Worm (Caenorhabditis elegans) whole organism, L4 larva: ENCODE results near the gene F26A1.9.

Source experiments
- F37D6.2 ChIP-seq: sonication (generic microtip); optimal IDR thresholded peaks from 2 replicates; lab custom pipeline; 2016; ENCODE audit warnings: mild to moderate bottlenecking, missing genetic modification characterization, missing compliant biosample characterization
- F44E2.7 ChIP-seq: fragments of 200-800 bp; sonication (Bioruptor generic); IDR thresholded peaks from 2 replicates; pipeline ENCODE4 v2.1.2; 2022; ENCODE audit warnings: missing genetic modification characterization, missing compliant biosample characterization
- ZK337.2 ChIP-seq: fragments of 200-800 bp; sonication (Bioruptor generic); IDR thresholded peaks from 2 replicates; pipeline ENCODE4 v1.3.6; 2022; ENCODE audit warnings: missing genetic modification reagents, missing genetic modification characterization, missing compliant biosample characterization
- ceh-32 ChIP-seq: sonication (generic microtip); optimal IDR thresholded peaks from 2 replicates; lab custom pipeline; 2016; ENCODE audit warnings: mild to moderate bottlenecking, missing genetic modification characterization, missing compliant biosample characterization; ENCODE audit not compliant: poor library complexity
- ces-1 ChIP-seq: fragments of 150-350 bp; sonication (generic microtip); optimal IDR thresholded peaks from 4 replicates; lab custom pipeline; 2014; ENCODE audit warnings: missing biosample characterization, missing genetic modification reagents, missing genetic modification characterization
- ctbp-1 ChIP-seq: fragments of 200-800 bp; sonication (Bioruptor generic); IDR thresholded peaks from 2 replicates; pipeline ENCODE4 v1.3.6; 2022; ENCODE audit warnings: missing genetic modification reagents, missing genetic modification characterization, missing compliant biosample characterization
- dmd-9 ChIP-seq: fragments of 200-800 bp; sonication (Bioruptor generic); IDR thresholded peaks from 2 replicates; pipeline ENCODE4 v1.3.6; 2022; ENCODE audit warnings: missing genetic modification reagents, missing genetic modification characterization, missing compliant biosample characterization
- gei-8 ChIP-seq: fragments of 200-800 bp; sonication (Bioruptor generic); optimal IDR thresholded peaks from 2 replicates; lab custom pipeline; 2018; ENCODE audit warnings: mild to moderate bottlenecking, missing genetic modification characterization, missing compliant biosample characterization
- hif-1 ChIP-seq, 2 experiments: sonication (generic microtip); optimal IDR thresholded peaks; 2 replicates each; lab custom pipeline; 2016 to 2017; ENCODE audit warnings: missing compliant biosample characterization in 2 of 2, missing genetic modification characterization in 2 of 2, missing genetic modification reagents in 2 of 2, missing genotype in 2 of 2, mild to moderate bottlenecking in 1 of 2
- hmg-1.1 ChIP-seq: fragments of 200-800 bp; sonication (Bioruptor generic); IDR thresholded peaks from 2 replicates; pipeline ENCODE4 v1.3.6; 2022; ENCODE audit warnings: missing genetic modification reagents, missing genetic modification characterization, missing compliant biosample characterization
- lin-1 ChIP-seq: fragments of 200-800 bp; sonication (Bioruptor generic); IDR thresholded peaks from 2 replicates; pipeline ENCODE4 v1.3.6; 2022; ENCODE audit warnings: missing genetic modification reagents, missing genetic modification characterization, missing compliant biosample characterization
- lir-3 ChIP-seq: sonication (generic microtip); optimal IDR thresholded peaks from 2 replicates; lab custom pipeline; 2016; ENCODE audit warnings: mild to moderate bottlenecking, missing genetic modification characterization, missing compliant biosample characterization
- lsy-2 ChIP-seq, 2 experiments: fragments of 150-350 bp in 1 of 2; sonication (generic microtip) in 1 of 2; optimal IDR thresholded peaks; 2 replicates each; lab custom pipeline; 2014 to 2017; ENCODE audit warnings: missing biosample characterization in 2 of 2, missing genetic modification characterization in 2 of 2
- mdl-1 ChIP-seq, 2 experiments: fragments of 150-350 bp in 1 of 2; sonication (generic microtip) in 1 of 2; optimal IDR thresholded peaks; 2 replicates each; lab custom pipeline; 2014 to 2017; ENCODE audit warnings: missing biosample characterization in 2 of 2, missing genetic modification characterization in 2 of 2
- nhr-11 ChIP-seq: fragments of 150-350 bp; optimal IDR thresholded peaks from 2 replicates; lab custom pipeline; 2014; ENCODE audit warnings: missing biosample characterization, missing genetic modification characterization
- nhr-237 ChIP-seq: sonication (generic microtip); optimal IDR thresholded peaks from 2 replicates; lab custom pipeline; 2017; ENCODE audit warnings: missing biosample characterization, missing genetic modification characterization
- nhr-42 ChIP-seq: fragments of 200-800 bp; sonication (Bioruptor generic); IDR thresholded peaks from 2 replicates; pipeline ENCODE4 v1.3.6; 2022; ENCODE audit warnings: missing genetic modification characterization, missing compliant biosample characterization
- nhr-48 ChIP-seq: sonication (generic microtip); optimal IDR thresholded peaks from 2 replicates; lab custom pipeline; 2016; ENCODE audit warnings: mild to moderate bottlenecking, missing genetic modification characterization, missing compliant biosample characterization
- nhr-6 ChIP-seq: fragments of 150-350 bp; optimal IDR thresholded peaks from 2 replicates; lab custom pipeline; 2014; ENCODE audit warnings: missing biosample characterization, missing genetic modification characterization
- nhr-77 ChIP-seq: fragments of 150-350 bp; optimal IDR thresholded peaks from 2 replicates; lab custom pipeline; 2014; ENCODE audit warnings: missing biosample characterization, missing genetic modification characterization
- pha-4 ChIP-seq, 2 experiments: fragments of 150-350 bp in 1 of 2; fragments of 200-800 bp in 1 of 2; sonication (Bioruptor generic) in 1 of 2; IDR thresholded peaks in 1 of 2; optimal IDR thresholded peaks in 1 of 2; 2 replicates each; pipeline versions ENCODE4 v1.3.6 to Lab custom; 2014 to 2022; ENCODE audit warnings: missing genetic modification characterization in 2 of 2, missing genetic modification reagents in 2 of 2, missing biosample characterization in 1 of 2, missing compliant biosample characterization in 1 of 2
- php-3 ChIP-seq: fragments of 200-800 bp; sonication (Bioruptor generic); IDR thresholded peaks from 2 replicates; pipeline ENCODE4 v1.3.6; 2022; ENCODE audit warnings: missing genetic modification reagents, missing genetic modification characterization, missing compliant biosample characterization
- pqm-1 ChIP-seq: sonication (generic microtip); optimal IDR thresholded peaks from 2 replicates; lab custom pipeline; 2017; ENCODE audit warnings: missing biosample characterization, missing genetic modification characterization
- skn-1 ChIP-seq: fragments of 150-350 bp; optimal IDR thresholded peaks from 2 replicates; lab custom pipeline; 2014; ENCODE audit warnings: missing biosample characterization, missing genetic modification characterization
- snpc-4 ChIP-seq: fragments of 150-350 bp; optimal IDR thresholded peaks from 2 replicates; lab custom pipeline; 2014; ENCODE audit warnings: missing biosample characterization, missing genetic modification characterization
- spr-1 ChIP-seq: sonication (generic microtip); optimal IDR thresholded peaks from 2 replicates; lab custom pipeline; 2016; ENCODE audit warnings: mild to moderate bottlenecking, missing genetic modification characterization, missing compliant biosample characterization
- spr-3 ChIP-seq: fragments of 200-800 bp; sonication (Bioruptor generic); optimal IDR thresholded peaks from 2 replicates; lab custom pipeline; 2018; ENCODE audit warnings: mild to moderate bottlenecking, missing genetic modification characterization, missing compliant biosample characterization
- tra-1 ChIP-seq: fragments of 200-800 bp; sonication (Bioruptor generic); IDR thresholded peaks from 2 replicates; pipeline ENCODE4 v1.3.6; 2022; ENCODE audit warnings: missing genetic modification reagents, missing genetic modification characterization, missing compliant biosample characterization
- unc-130 ChIP-seq: sonication (generic microtip); optimal IDR thresholded peaks from 2 replicates; lab custom pipeline; 2016; ENCODE audit warnings: missing genetic modification reagents, missing genetic modification characterization, missing compliant biosample characterization
- unc-39 ChIP-seq: sonication (generic microtip); optimal IDR thresholded peaks from 2 replicates; lab custom pipeline; 2017; ENCODE audit warnings: missing biosample characterization, missing genetic modification characterization
- unc-62 ChIP-seq, 3 experiments: fragments of 150-350 bp in 1 of 3; sonication (generic microtip); optimal IDR thresholded peaks in 2 of 3; peaks in 1 of 3; 1 replicate in 1 of 3; 2 replicates in 2 of 3; lab custom pipeline; 2014 to 2017; ENCODE audit warnings: missing biosample characterization in 3 of 3, missing genetic modification characterization in 3 of 3, missing genetic modification reagents in 3 of 3, missing genotype in 1 of 3
- zag-1 ChIP-seq: fragments of 150-350 bp; optimal IDR thresholded peaks from 2 replicates; lab custom pipeline; 2014; ENCODE audit warnings: missing biosample characterization, missing genetic modification characterization
- zip-2 ChIP-seq: fragments of 150-350 bp; optimal IDR thresholded peaks from 2 replicates; lab custom pipeline; 2014; ENCODE audit warnings: missing biosample characterization, missing genetic modification characterization

The F26A1.9 gene

ce11 chrIII:4819843-4820242, 9.5 kb downstream of the F26A1.9 start, which contains the start of gene F26A1.7:
TSS of gene F26A1.7 (minus strand) at chrIII:4819943.
- no peak for TF ChIP-seq ces-1
- no peak for TF ChIP-seq lir-3 (tag; lab: Kevin White, UChicago)
- TF ChIP-seq skn-1 (tag; lab: Kevin White, UChicago) = no peak
- no peak for TF ChIP-seq pqm-1 (tag; lab: Kevin White, UChicago)
- no peak for TF ChIP-seq F44E2.7 (GFP tag; lab: Robert Waterston, UW)
- no peak for TF ChIP-seq nhr-77 (tag; lab: Kevin White, UChicago)
- no peak for TF ChIP-seq ZK337.2 (GFP tag; lab: Robert Waterston, UW)

ce11 chrIII:4817240-4817639, 12.1 kb downstream of the F26A1.9 start, which contains the start of gene F26A1.4:
TSS of gene F26A1.4 (plus strand) at chrIII:4817540.
- TF ChIP-seq unc-130 (GFP tag; lab: Kevin White, UChicago) (no peak), ctbp-1 (GFP tag; lab: Robert Waterston, UW) (no peak), unc-39 (tag; lab: Kevin White, UChicago) (no peak), ceh-32 (tag; lab: Kevin White, UChicago) (no peak), pha-4 (GFP tag; IDR thresholded peaks at IDR 0.05; lab: Robert Waterston, UW) (no peak), pha-4 (tag; optimal IDR thresholded peaks at IDR 0.05; lab: Kevin White, UChicago) (no peak), lin-1 (GFP tag; lab: Robert Waterston, UW) (no peak)

ce11 chrIII:4814730-4815129, 14.6 kb downstream of the F26A1.9 start, which contains the start of gene arl-6:
TSS of gene arl-6 (minus strand) at chrIII:4814830.
- TF ChIP-seq gei-8 (GFP tag; lab: Kevin White, UChicago) = no peak
- no peak for TF ChIP-seq spr-1 (tag; lab: Kevin White, UChicago)
- TF ChIP-seq lsy-2 (tag; optimal IDR thresholded peaks at IDR 0.05; lab: Kevin White, UChicago) = no peak
- TF ChIP-seq spr-3 (GFP tag; lab: Kevin White, UChicago) = no peak
- no peak for TF ChIP-seq tra-1 (GFP tag; lab: Robert Waterston, UW)
- no peak for TF ChIP-seq dmd-9 (GFP tag; lab: Robert Waterston, UW)
- TF ChIP-seq nhr-11 (tag; lab: Kevin White, UChicago) = no peak
- no peak for TF ChIP-seq php-3 (GFP tag; lab: Robert Waterston, UW)
- no peak for TF ChIP-seq mdl-1 (tag; optimal IDR thresholded peaks at IDR 0.05; lab: Kevin White, UChicago)
- TF ChIP-seq snpc-4 = no peak
- no peak for TF ChIP-seq nhr-42 (GFP tag; lab: Robert Waterston, UW)
- TF ChIP-seq hif-1 (tag; optimal IDR thresholded peaks at IDR 0.05; lab: Kevin White, UChicago) = no peak
- no peak for TF ChIP-seq nhr-48 (tag; lab: Kevin White, UChicago)
- no peak for TF ChIP-seq F37D6.2 (tag; lab: Kevin White, UChicago)
- no peak for TF ChIP-seq nhr-6 (tag; lab: Kevin White, UChicago)
- TF ChIP-seq nhr-237 (tag; lab: Kevin White, UChicago) = no peak
- no peak for TF ChIP-seq hmg-1.1

- TF ChIP-seq zip-2 = no peak
- TF ChIP-seq unc-62 (GFP tag; optimal IDR thresholded peaks at IDR 0.05 in 1 of 2; lab: Kevin White, UChicago) = no peak
- no peak for TF ChIP-seq unc-62 (tag; optimal IDR thresholded peaks at IDR 0.05; lab: Kevin White, UChicago)
Observed at ce11 chrIII:4811195-4811594, 18.1 kb downstream of the F26A1.9 start, which contains the start of gene C38D4.7. TSS of gene C38D4.7 (minus strand) at chrIII:4811295.

ce11 chrIII:4809526-4810153, 19.7 kb downstream of the F26A1.9 start, which contains the start of gene pal-1:
TSS of gene pal-1 (minus strand) at chrIII:4809576.
- no peak for TF ChIP-seq zag-1 (tag; lab: Kevin White, UChicago)
